Worm (Caenorhabditis elegans) whole organism, late embryonic: ENCODE results near the gene srbc-7.

Source experiments
- dve-1 ChIP-seq: sonication (generic microtip); optimal IDR thresholded peaks from 2 replicates; lab custom pipeline; 2017; ENCODE audit warnings: antibody characterized with exemption, mild to moderate bottlenecking, missing genetic modification characterization, missing compliant biosample characterization
- fkh-10 ChIP-seq: fragments of 150-350 bp; optimal IDR thresholded peaks from 2 replicates; lab custom pipeline; 2014; ENCODE audit warnings: missing biosample characterization, missing genetic modification reagents, missing genetic modification characterization
- lim-6 ChIP-seq: sonication (generic microtip); optimal IDR thresholded peaks from 2 replicates; lab custom pipeline; 2016; ENCODE audit warnings: missing genetic modification characterization, missing compliant biosample characterization
- pag-3 ChIP-seq: sonication (generic microtip); optimal IDR thresholded peaks from 2 replicates; lab custom pipeline; 2016; ENCODE audit warnings: missing compliant biosample characterization, missing genetic modification characterization, borderline replicate concordance

DNA sequence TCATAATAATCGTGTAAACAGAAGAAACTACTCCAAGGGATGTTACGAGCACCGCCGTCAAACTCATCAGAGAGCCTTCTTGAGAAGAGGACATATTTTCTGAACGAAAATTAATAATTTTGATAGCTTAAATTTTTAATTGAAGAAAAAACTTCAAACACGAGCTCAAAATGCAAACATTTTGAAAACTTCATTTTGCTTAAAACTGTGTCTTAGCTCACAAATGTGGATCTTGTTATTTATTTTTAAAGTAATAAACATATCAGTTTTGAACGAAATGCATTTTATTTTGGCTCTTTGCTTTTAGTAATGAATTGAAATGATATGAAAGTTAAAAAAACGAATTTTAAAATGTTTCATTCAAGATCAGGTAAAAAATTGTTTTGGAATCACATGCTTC lies at the start of gene srbc-7:
- TF ChIP-seq fkh-10 (GFP tag; lab: Kevin White, UChicago) (no peak), dve-1 (tag; lab: Kevin White, UChicago) (no peak), pag-3 (tag; lab: Kevin White, UChicago) (no peak), lim-6 (tag; lab: Kevin White, UChicago) (no peak)
